Fruit fly (Drosophila melanogaster) whole organism, pupa: ENCODE data around the gene Rab21.

Source experiments
- CG13204 ChIP-seq: fragments of 200-800 bp; sonication (Bioruptor generic); optimal IDR thresholded peaks from 2 replicates; lab custom pipeline; 2018; ENCODE audit warnings: missing biosample characterization, mild to moderate bottlenecking, missing genetic modification characterization, moderate library complexity
- CG14655 ChIP-seq: fragments of 200-800 bp; sonication (Bioruptor generic); optimal IDR thresholded peaks from 3 replicates; lab custom pipeline; 2017; ENCODE audit warnings: mild to moderate bottlenecking, missing biosample characterization, missing genetic modification reagents, missing genetic modification characterization
- CG17806 ChIP-seq: fragments of 200-800 bp; sonication (Bioruptor generic); optimal IDR thresholded peaks from 2 replicates; lab custom pipeline; 2018; ENCODE audit warnings: missing biosample characterization, mild to moderate bottlenecking, missing genetic modification characterization, moderate library complexity
- CG34367 ChIP-seq: fragments of 200-800 bp; sonication (Bioruptor generic); optimal IDR thresholded peaks from 2 replicates; lab custom pipeline; 2018; ENCODE audit warnings: missing biosample characterization, mild to moderate bottlenecking, missing genetic modification characterization
- CG4496 ChIP-seq: fragments of 200-800 bp; sonication (Bioruptor generic); IDR thresholded peaks from 3 replicates; pipeline ENCODE4 v1.3.6; 2022; ENCODE audit warnings: missing biosample characterization, missing genetic modification characterization
- CG8159 ChIP-seq: fragments of 200-800 bp; sonication (Bioruptor generic); optimal IDR thresholded peaks from 3 replicates; lab custom pipeline; 2018; ENCODE audit warnings: missing biosample characterization, mild to moderate bottlenecking, missing genetic modification characterization, moderate library complexity
- CG8301 ChIP-seq: fragments of 200-800 bp; sonication (Bioruptor generic); optimal IDR thresholded peaks from 2 replicates; lab custom pipeline; 2018; ENCODE audit warnings: missing biosample characterization, mild to moderate bottlenecking, missing genetic modification characterization
- D1 ChIP-seq: fragments of 200-800 bp; sonication (Bioruptor generic); optimal IDR thresholded peaks from 2 replicates; lab custom pipeline; 2018; ENCODE audit warnings: missing biosample characterization, mild to moderate bottlenecking, missing genetic modification characterization, moderate library complexity
- EcR ChIP-seq: fragments of 200-800 bp; sonication (Bioruptor generic); optimal IDR thresholded peaks from 3 replicates; lab custom pipeline; 2019; ENCODE audit warnings: missing biosample characterization, missing genetic modification characterization, mild to moderate bottlenecking, moderate library complexity, missing genetic modification reagents
- rn ChIP-seq: fragments of 200-800 bp; sonication (Bioruptor generic); IDR thresholded peaks from 2 replicates; pipeline ENCODE4 v1.3.6; 2022; ENCODE audit warnings: missing biosample characterization, missing genetic modification characterization

DNA sequence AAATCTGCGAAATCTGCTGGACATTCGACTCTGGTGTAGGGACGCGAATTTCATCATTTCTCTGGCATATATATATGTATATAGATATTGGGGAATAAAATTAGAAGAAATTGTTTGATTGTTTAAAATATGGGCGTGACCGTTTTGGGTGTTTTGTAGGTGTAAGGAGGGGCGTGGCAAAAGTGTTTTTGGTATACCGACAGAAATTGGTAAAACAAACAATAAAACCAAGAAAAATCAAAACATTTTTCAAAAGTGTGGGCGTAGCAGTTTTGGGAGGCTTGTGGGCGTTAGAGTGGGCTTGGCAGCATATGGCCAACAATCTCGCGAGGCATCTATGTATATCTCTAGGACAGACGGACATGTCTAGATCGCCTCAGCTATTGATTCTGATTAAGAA lies 2.0 kb downstream of the Rab21 start, which contains the start of gene FucTC:
- TF ChIP-seq CG13204 (GFP tag; lab: Kevin White, UChicago) (no peak), CG17806 (tag; lab: Kevin White, UChicago) (no peak), CG34367 (no peak), rn (no peak), CG8301 (tag; lab: Kevin White, UChicago) (no peak), D1 (tag; lab: Kevin White, UChicago) (no peak), CG14655 (no peak), EcR (GFP tag; lab: Kevin White, UChicago) (no peak), CG4496 (GFP tag; lab: Robert Waterston, UW) (no peak), CG8159 (no peak)
